Fruit fly (Drosophila melanogaster) whole organism, prepupa: ENCODE measurements around the gene CG34056.
A peak's percentile ranks its signal among the peaks of the same experiment; 100 is the strongest.

Experiments
- Blimp-1 ChIP-seq: fragments of 200-800 bp; sonication (Bioruptor generic); optimal IDR thresholded peaks from 3 replicates; lab custom pipeline; 2017; ENCODE audit warnings: missing biosample characterization, missing genetic modification characterization, mild to moderate bottlenecking, moderate library complexity, missing genetic modification reagents
- CG10631 ChIP-seq: fragments of 200-800 bp; sonication (Bioruptor generic); optimal IDR thresholded peaks from 2 replicates; lab custom pipeline; 2016; ENCODE audit warnings: missing biosample characterization, missing genetic modification characterization
- CG10669 ChIP-seq: fragments of 200-800 bp; sonication (Bioruptor generic); optimal IDR thresholded peaks from 3 replicates; lab custom pipeline; 2018; ENCODE audit warnings: missing biosample characterization, mild to moderate bottlenecking, missing genetic modification characterization, moderate library complexity
- CG11294 ChIP-seq: fragments of 200-800 bp; sonication (Bioruptor generic); IDR thresholded peaks from 2 replicates; pipeline ENCODE4 v1.3.6; 2022; ENCODE audit warnings: missing biosample characterization, missing genetic modification characterization
- CG11762 ChIP-seq: fragments of 200-800 bp; sonication (Bioruptor generic); optimal IDR thresholded peaks from 3 replicates; lab custom pipeline; 2016; ENCODE audit warnings: missing biosample characterization, missing genetic modification characterization; ENCODE audit not compliant: insufficient read depth
- CG11902 ChIP-seq: fragments of 200-800 bp; sonication (Bioruptor generic); optimal IDR thresholded peaks from 3 replicates; lab custom pipeline; 2016; ENCODE audit warnings: missing biosample characterization, missing genetic modification characterization
- CG1621 ChIP-seq: fragments of 200-800 bp; sonication (Bioruptor generic); optimal IDR thresholded peaks from 3 replicates; lab custom pipeline; 2018; ENCODE audit warnings: missing biosample characterization, mild to moderate bottlenecking, missing genetic modification characterization
- CG16779 ChIP-seq: fragments of 200-800 bp; sonication (Bioruptor generic); optimal IDR thresholded peaks from 3 replicates; lab custom pipeline; 2017; ENCODE audit warnings: missing biosample characterization, mild to moderate bottlenecking, missing genetic modification characterization
- CG3032 ChIP-seq: fragments of 200-800 bp; optimal IDR thresholded peaks from 2 replicates; lab custom pipeline; 2019; ENCODE audit warnings: missing biosample characterization, mild to moderate bottlenecking, missing genetic modification characterization, moderate library complexity
- CG31627 ChIP-seq: fragments of 200-800 bp; sonication (Bioruptor generic); optimal IDR thresholded peaks from 3 replicates; lab custom pipeline; 2016; ENCODE audit warnings: missing biosample characterization, missing genetic modification characterization
- CG34406 ChIP-seq: fragments of 200-800 bp; sonication (Bioruptor generic); optimal IDR thresholded peaks from 3 replicates; lab custom pipeline; 2016; ENCODE audit warnings: missing biosample characterization, missing genetic modification characterization
- CG4318 ChIP-seq: fragments of 200-800 bp; sonication (Bioruptor generic); optimal IDR thresholded peaks from 3 replicates; lab custom pipeline; 2017; ENCODE audit warnings: missing biosample characterization, mild to moderate bottlenecking, missing genetic modification characterization
- CG6276 ChIP-seq: fragments of 200-800 bp; sonication (Bioruptor generic); optimal IDR thresholded peaks from 2 replicates; lab custom pipeline; 2017; ENCODE audit warnings: missing biosample characterization, mild to moderate bottlenecking, missing genetic modification characterization
- CG6792 ChIP-seq: fragments of 200-800 bp; sonication (Bioruptor generic); optimal IDR thresholded peaks from 3 replicates; lab custom pipeline; 2016; ENCODE audit warnings: missing biosample characterization, missing genetic modification characterization
- CG6808 ChIP-seq: fragments of 200-800 bp; sonication (Bioruptor generic); optimal IDR thresholded peaks from 3 replicates; lab custom pipeline; 2017; ENCODE audit warnings: missing biosample characterization, missing genetic modification characterization, mild to moderate bottlenecking, moderate library complexity, missing genetic modification reagents
- CG6854 ChIP-seq: fragments of 200-800 bp; sonication (Bioruptor generic); optimal IDR thresholded peaks from 2 replicates; lab custom pipeline; 2017; ENCODE audit warnings: missing biosample characterization, mild to moderate bottlenecking, missing genetic modification characterization
- CG7368 ChIP-seq: fragments of 200-800 bp; sonication (Bioruptor generic); optimal IDR thresholded peaks from 3 replicates; lab custom pipeline; 2016; ENCODE audit warnings: missing biosample characterization, missing genetic modification characterization
- CG8632 ChIP-seq: fragments of 200-800 bp; sonication (Bioruptor generic); optimal IDR thresholded peaks from 3 replicates; lab custom pipeline; 2016; ENCODE audit warnings: missing biosample characterization, missing genetic modification characterization
- CG9139 ChIP-seq: fragments of 200-800 bp; sonication (Bioruptor generic); optimal IDR thresholded peaks from 3 replicates; lab custom pipeline; 2017; ENCODE audit warnings: missing biosample characterization, mild to moderate bottlenecking, missing genetic modification characterization
- Eip75B ChIP-seq: fragments of 200-800 bp; sonication (Bioruptor generic); optimal IDR thresholded peaks from 3 replicates; lab custom pipeline; 2016; ENCODE audit warnings: missing biosample characterization, missing genetic modification characterization
- Eip78C ChIP-seq: fragments of 200-800 bp; sonication (Bioruptor generic); peaks from one replicate; lab custom pipeline; 2016; ENCODE audit warnings: missing biosample characterization, missing genetic modification characterization
- Eip93F ChIP-seq: fragments of 200-800 bp; sonication (Bioruptor generic); optimal IDR thresholded peaks from 2 replicates; lab custom pipeline; 2016; ENCODE audit warnings: missing biosample characterization, mild to moderate bottlenecking, missing genetic modification characterization
- Ets96B ChIP-seq: fragments of 200-800 bp; optimal IDR thresholded peaks from 2 replicates; lab custom pipeline; 2019; ENCODE audit warnings: missing biosample characterization, mild to moderate bottlenecking, missing genetic modification characterization, moderate library complexity
- Gug ChIP-seq: fragments of 200-800 bp; sonication (Bioruptor generic); IDR thresholded peaks from 2 replicates; pipeline ENCODE4 v1.3.6; 2022; ENCODE audit warnings: missing biosample characterization, missing genetic modification characterization
- Hr38 ChIP-seq: sonication (Bioruptor generic); optimal IDR thresholded peaks from 2 replicates; lab custom pipeline; 2016; ENCODE audit warnings: missing biosample characterization, missing genetic modification characterization
- Hr39 ChIP-seq: fragments of 200-800 bp; sonication (Bioruptor generic); optimal IDR thresholded peaks from 2 replicates; lab custom pipeline; 2016; ENCODE audit warnings: missing biosample characterization, missing genetic modification characterization
- Lpt ChIP-seq: fragments of 200-800 bp; sonication (Bioruptor generic); optimal IDR thresholded peaks from 3 replicates; lab custom pipeline; 2016; ENCODE audit warnings: missing biosample characterization, missing genetic modification characterization
- Met ChIP-seq: fragments of 200-800 bp; sonication (Bioruptor generic); optimal IDR thresholded peaks from 3 replicates; lab custom pipeline; 2016; ENCODE audit warnings: missing biosample characterization, missing genetic modification characterization
- Smox ChIP-seq: fragments of 200-800 bp; sonication (Bioruptor generic); optimal IDR thresholded peaks from 3 replicates; lab custom pipeline; 2016; ENCODE audit warnings: missing biosample characterization, missing genetic modification characterization
- Sox14 ChIP-seq: fragments of 200-800 bp; sonication (Bioruptor generic); optimal IDR thresholded peaks from 3 replicates; lab custom pipeline; 2016; ENCODE audit warnings: missing biosample characterization, missing genetic modification characterization
- Sox15 ChIP-seq: fragments of 200-800 bp; sonication (Bioruptor generic); optimal IDR thresholded peaks from 3 replicates; lab custom pipeline; 2016; ENCODE audit warnings: missing biosample characterization, missing genetic modification characterization
- acj6 ChIP-seq: fragments of 200-800 bp; sonication (Bioruptor generic); optimal IDR thresholded peaks from 3 replicates; lab custom pipeline; 2016; ENCODE audit warnings: missing biosample characterization, missing genetic modification characterization
- cyc ChIP-seq: fragments of 200-800 bp; sonication (Bioruptor generic); optimal IDR thresholded peaks from 3 replicates; lab custom pipeline; 2016; ENCODE audit warnings: missing biosample characterization, missing genetic modification characterization
- dsx ChIP-seq: fragments of 200-800 bp; optimal IDR thresholded peaks from 3 replicates; lab custom pipeline; 2019; ENCODE audit warnings: missing biosample characterization, mild to moderate bottlenecking, missing genetic modification characterization, moderate library complexity; ENCODE audit not compliant: poor library complexity, severe bottlenecking
- esn ChIP-seq: fragments of 200-800 bp; sonication (Bioruptor generic); optimal IDR thresholded peaks from 2 replicates; lab custom pipeline; 2016; ENCODE audit warnings: missing biosample characterization, mild to moderate bottlenecking, missing genetic modification characterization, moderate library complexity
- fd59A ChIP-seq: fragments of 200-800 bp; sonication (Bioruptor generic); optimal IDR thresholded peaks from 2 replicates; lab custom pipeline; 2017; ENCODE audit warnings: missing biosample characterization, mild to moderate bottlenecking, missing genetic modification characterization, missing genetic modification reagents
- fd85E ChIP-seq: fragments of 200-800 bp; sonication (Bioruptor generic); optimal IDR thresholded peaks from 3 replicates; lab custom pipeline; 2016; ENCODE audit warnings: missing biosample characterization, missing genetic modification characterization
- fkh ChIP-seq: fragments of 200-800 bp; sonication (Bioruptor generic); optimal IDR thresholded peaks from 3 replicates; lab custom pipeline; 2017; ENCODE audit warnings: missing biosample characterization, mild to moderate bottlenecking, missing genetic modification characterization, moderate library complexity
- spab ChIP-seq: fragments of 200-800 bp; sonication (Bioruptor generic); optimal IDR thresholded peaks from 2 replicates; lab custom pipeline; 2017; ENCODE audit warnings: missing biosample characterization, mild to moderate bottlenecking, missing genetic modification characterization, missing genetic modification reagents
- ss ChIP-seq, 2 experiments: fragments of 200-800 bp; sonication (Bioruptor generic); optimal IDR thresholded peaks; 2 replicates in 1 of 2; 3 replicates in 1 of 2; lab custom pipeline; 2017 to 2018; ENCODE audit warnings: mild to moderate bottlenecking in 2 of 2, missing biosample characterization in 2 of 2, missing genetic modification characterization in 2 of 2, moderate library complexity in 1 of 2
- svp ChIP-seq: fragments of 200-800 bp; sonication (Bioruptor generic); peaks from one replicate; lab custom pipeline; 2016; ENCODE audit warnings: missing biosample characterization, missing genetic modification characterization
- vri ChIP-seq: fragments of 200-800 bp; sonication (Bioruptor generic); optimal IDR thresholded peaks from 3 replicates; lab custom pipeline; 2016; ENCODE audit warnings: missing biosample characterization, mild to moderate bottlenecking, missing genetic modification characterization

The CG34056 gene

DNA sequence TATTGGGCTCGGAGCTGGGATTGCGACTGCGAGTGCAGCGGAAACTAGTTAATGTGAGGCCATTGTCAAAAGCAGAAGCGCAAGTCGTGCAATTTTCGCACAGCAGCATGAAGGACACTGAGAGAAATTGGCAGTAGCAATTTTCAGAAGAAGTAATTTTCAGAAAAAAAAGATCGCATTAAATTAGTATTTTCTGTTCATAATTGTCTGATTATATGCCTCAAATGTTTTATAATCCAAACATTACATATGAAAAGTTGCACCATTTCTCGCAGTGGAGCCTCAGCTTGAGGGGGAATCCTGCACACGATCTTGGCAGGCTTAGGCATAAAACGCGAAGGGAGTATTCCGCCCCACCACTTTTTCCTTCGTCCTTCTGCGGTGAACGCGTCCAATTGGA is 8.6 kb downstream of the CG34056 start (continued):
- no peak for TF ChIP-seq CG11294
- TF ChIP-seq fd85E (GFP tag; lab: Kevin White, UChicago) = no peak
- peak; percentile 80 for TF ChIP-seq Eip78C (GFP tag; lab: Kevin White, UChicago)
- TF ChIP-seq CG34406 (GFP tag; lab: Kevin White, UChicago) = peak; percentile 44
- peak; percentile 61 for TF ChIP-seq CG31627 (GFP tag; lab: Kevin White, UChicago)
- TF ChIP-seq Hr39 (GFP tag; lab: Kevin White, UChicago) = peak; percentile 60
- TF ChIP-seq CG1621 (tag; lab: Kevin White, UChicago) = peak; percentile 40
- peak; percentile 24 for TF ChIP-seq CG11762 (GFP tag; lab: Kevin White, UChicago)

dm6 chr3L:904991-905745 is 9.4 kb downstream of the CG34056 start:
- TF ChIP-seq dsx (GFP tag; lab: Kevin White, UChicago) (no peak), esn (GFP tag; lab: Kevin White, UChicago) (no peak), CG9139 (GFP tag; lab: Kevin White, UChicago) (no peak), CG4318 (no peak), CG31627 (GFP tag; lab: Kevin White, UChicago) (no peak), svp (GFP tag; lab: Kevin White, UChicago) (no peak), Eip93F (no peak), spab (GFP tag; lab: Kevin White, UChicago) (no peak), Sox14 (no peak), Smox (GFP tag; lab: Kevin White, UChicago) (peak; percentile 28), CG6854 (GFP tag; lab: Kevin White, UChicago) (no peak), Lpt (GFP tag; lab: Kevin White, UChicago) (no peak), Eip75B (GFP tag; lab: Kevin White, UChicago) (no peak), CG6276 (GFP tag; lab: Kevin White, UChicago) (no peak), Ets96B (peak; percentile 15), ss (GFP tag; optimal IDR thresholded peaks at IDR 0.05; lab: Kevin White, UChicago) (no peak), Gug (GFP tag; lab: Robert Waterston, UW) (no peak), CG6792 (peak; percentile 5), Sox15 (GFP tag; lab: Kevin White, UChicago) (no peak), CG3032 (peak; percentile 17), CG34406 (GFP tag; lab: Kevin White, UChicago) (no peak), CG11762 (GFP tag; lab: Kevin White, UChicago) (no peak), fkh (GFP tag; lab: Kevin White, UChicago) (no peak), Eip78C (GFP tag; lab: Kevin White, UChicago) (peak; percentile 52), CG1621 (tag; lab: Kevin White, UChicago) (no peak), Met (GFP tag; lab: Kevin White, UChicago) (peak; percentile 40), CG10631 (GFP tag; lab: Kevin White, UChicago) (no peak), Hr38 (GFP tag; lab: Kevin White, UChicago) (no peak), Blimp-1 (GFP tag; lab: Kevin White, UChicago) (no peak), cyc (GFP tag; lab: Kevin White, UChicago) (no peak), CG7368 (GFP tag; lab: Kevin White, UChicago) (no peak), CG10669 (GFP tag; lab: Kevin White, UChicago) (peak; percentile 4), CG6808 (no peak), vri (no peak), CG16779 (tag; lab: Kevin White, UChicago) (no peak), CG11902 (GFP tag; lab: Kevin White, UChicago) (no peak), fd59A (no peak), acj6 (peak; percentile 13), CG8632 (GFP tag; lab: Kevin White, UChicago) (no peak)
